Worm (Caenorhabditis elegans) whole organism, young adult: ENCODE results near the gene nspe-3.

ENCODE experiments used
- Y67H2A.10 ChIP-seq: fragments of 200-800 bp; sonication (Bioruptor generic); conservative IDR thresholded peaks from 2 replicates; pipeline ENCODE4 v1.3.6; 2022; ENCODE audit warnings: missing genetic modification reagents, missing genetic modification characterization, missing compliant biosample characterization
- bed-2 ChIP-seq: fragments of 200-800 bp; sonication (Bioruptor generic); IDR thresholded peaks from 2 replicates; pipeline ENCODE4 v1.3.6; 2022; ENCODE audit warnings: missing genetic modification reagents, missing genetic modification characterization, missing compliant biosample characterization
- let-526 ChIP-seq: fragments of 200-800 bp; sonication (Bioruptor generic); IDR thresholded peaks from 2 replicates; pipeline ENCODE4 v1.3.6; 2022; ENCODE audit warnings: missing genetic modification reagents, missing genetic modification characterization, missing compliant biosample characterization

DNA sequence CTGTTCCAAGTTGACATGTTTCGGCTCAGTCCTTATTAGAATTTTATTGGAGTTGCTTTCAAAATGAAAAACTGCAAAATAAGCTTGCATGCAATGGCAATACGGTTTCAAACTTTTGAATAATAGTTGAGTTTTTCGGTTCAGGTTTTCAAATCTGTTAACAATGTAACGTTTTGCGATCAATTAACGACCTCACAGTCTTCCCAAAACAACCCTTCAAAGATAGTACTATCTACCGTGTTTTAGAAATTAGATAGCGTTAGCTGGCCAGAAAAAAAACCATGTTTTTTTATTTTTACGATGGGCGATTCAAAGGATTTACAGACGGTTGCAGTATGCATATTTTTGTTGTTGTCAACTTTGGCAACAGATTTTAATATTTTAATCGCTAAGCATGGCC is 13.2 kb downstream of the nspe-3 start, which contains the start of gene Y38E10A.34:
- TF ChIP-seq let-526 (no peak), bed-2 (GFP tag; lab: Robert Waterston, UW) (no peak), Y67H2A.10 (no peak)
